Worm (Caenorhabditis elegans) whole organism, L4 larva: ENCODE data around the gene F26F2.5.

ENCODE experiments used
- D1046.2 ChIP-seq: fragments of 200-800 bp; sonication (Bioruptor generic); IDR thresholded peaks from 2 replicates; pipeline ENCODE4 v1.3.6; 2022; ENCODE audit warnings: missing genetic modification characterization, missing compliant biosample characterization
- F26F4.8 ChIP-seq: fragments of 200-800 bp; sonication (Bioruptor generic); conservative IDR thresholded peaks from 2 replicates; pipeline ENCODE4 v1.3.6; 2022; ENCODE audit warnings: missing genetic modification characterization, missing compliant biosample characterization
- R02D3.7 ChIP-seq: fragments of 150-350 bp; sonication (generic microtip); optimal IDR thresholded peaks from 3 replicates; lab custom pipeline; 2014; ENCODE audit warnings: missing biosample characterization, missing genetic modification characterization
- T20F7.1 ChIP-seq: fragments of 200-800 bp; sonication (Bioruptor generic); optimal IDR thresholded peaks from 2 replicates; lab custom pipeline; 2018; ENCODE audit warnings: mild to moderate bottlenecking, missing genetic modification characterization, missing compliant biosample characterization
- T26A8.4 ChIP-seq: fragments of 200-800 bp; sonication (Bioruptor generic); IDR thresholded peaks from 2 replicates; pipeline ENCODE4 v1.3.6; 2022; ENCODE audit warnings: missing genetic modification characterization, missing compliant biosample characterization
- aha-1 ChIP-seq: fragments of 150-350 bp; peaks from one replicate; lab custom pipeline; 2014; ENCODE audit warnings: missing biosample characterization, missing genetic modification characterization
- ama-1 ChIP-seq: fragments of 150-350 bp; optimal IDR thresholded peaks from 2 replicates; lab custom pipeline; 2014; ENCODE audit warnings: inconsistent platforms, mixed read lengths
- arid-1 ChIP-seq: fragments of 200-800 bp; sonication (Bioruptor generic); conservative IDR thresholded peaks from 2 replicates; pipeline ENCODE4 v1.3.6; 2022; ENCODE audit warnings: missing genetic modification reagents, missing genetic modification characterization, missing compliant biosample characterization
- ceh-20 ChIP-seq: fragments of 200-800 bp; sonication (Bioruptor generic); IDR thresholded peaks from 2 replicates; pipeline ENCODE4 v1.3.6; 2022; ENCODE audit warnings: missing genetic modification reagents, missing genetic modification characterization, missing compliant biosample characterization
- ceh-32 ChIP-seq: sonication (generic microtip); optimal IDR thresholded peaks from 2 replicates; lab custom pipeline; 2016; ENCODE audit warnings: mild to moderate bottlenecking, missing genetic modification characterization, missing compliant biosample characterization; ENCODE audit not compliant: poor library complexity
- daf-16 ChIP-seq, 3 experiments: sonication (generic microtip); optimal IDR thresholded peaks; 2 replicates each; lab custom pipeline; 2016 to 2017; ENCODE audit warnings: missing genetic modification characterization in 3 of 3, missing genetic modification reagents in 3 of 3, mild to moderate bottlenecking in 2 of 3, missing compliant biosample characterization in 2 of 3, missing biosample characterization in 1 of 3, moderate library complexity in 1 of 3
- dmd-6 ChIP-seq: fragments of 200-800 bp; sonication (Bioruptor generic); IDR thresholded peaks from 2 replicates; pipeline ENCODE4 v1.3.6; 2022; ENCODE audit warnings: missing genetic modification reagents, missing genetic modification characterization, missing compliant biosample characterization
- dmd-9 ChIP-seq: fragments of 200-800 bp; sonication (Bioruptor generic); IDR thresholded peaks from 2 replicates; pipeline ENCODE4 v1.3.6; 2022; ENCODE audit warnings: missing genetic modification reagents, missing genetic modification characterization, missing compliant biosample characterization
- hif-1 ChIP-seq, 2 experiments: sonication (generic microtip); optimal IDR thresholded peaks; 2 replicates each; lab custom pipeline; 2016 to 2017; ENCODE audit warnings: missing compliant biosample characterization in 2 of 2, missing genetic modification characterization in 2 of 2, missing genetic modification reagents in 2 of 2, missing genotype in 2 of 2, mild to moderate bottlenecking in 1 of 2
- lim-7 ChIP-seq: fragments of 200-800 bp; sonication (Bioruptor generic); IDR thresholded peaks from 2 replicates; pipeline ENCODE4 v1.3.6; 2022; ENCODE audit warnings: missing genetic modification characterization, missing compliant biosample characterization
- lin-1 ChIP-seq: fragments of 200-800 bp; sonication (Bioruptor generic); IDR thresholded peaks from 2 replicates; pipeline ENCODE4 v1.3.6; 2022; ENCODE audit warnings: missing genetic modification reagents, missing genetic modification characterization, missing compliant biosample characterization
- lin-13 ChIP-seq: fragments of 150-350 bp; optimal IDR thresholded peaks from 2 replicates; lab custom pipeline; 2014; ENCODE audit warnings: missing biosample characterization, missing genetic modification reagents, missing genetic modification characterization
- mep-1 ChIP-seq: fragments of 150-350 bp; sonication (generic microtip); optimal IDR thresholded peaks from 3 replicates; lab custom pipeline; 2014; ENCODE audit warnings: missing biosample characterization, missing genetic modification characterization
- mes-2 ChIP-seq: sonication (generic microtip); optimal IDR thresholded peaks from 2 replicates; lab custom pipeline; 2016; ENCODE audit warnings: missing genotype, mild to moderate bottlenecking, missing genetic modification characterization, missing compliant biosample characterization; ENCODE audit not compliant: poor library complexity, severe bottlenecking
- nhr-10 ChIP-seq: fragments of 150-350 bp; optimal IDR thresholded peaks from 2 replicates; lab custom pipeline; 2014; ENCODE audit warnings: missing biosample characterization, missing genetic modification characterization
- nhr-11 ChIP-seq: fragments of 150-350 bp; optimal IDR thresholded peaks from 2 replicates; lab custom pipeline; 2014; ENCODE audit warnings: missing biosample characterization, missing genetic modification characterization
- nhr-111 ChIP-seq: fragments of 200-800 bp; sonication (Bioruptor generic); optimal IDR thresholded peaks from 2 replicates; lab custom pipeline; 2018; ENCODE audit warnings: mild to moderate bottlenecking, missing genetic modification characterization, missing compliant biosample characterization
- nhr-237 ChIP-seq: sonication (generic microtip); optimal IDR thresholded peaks from 2 replicates; lab custom pipeline; 2017; ENCODE audit warnings: missing biosample characterization, missing genetic modification characterization
- nhr-25 ChIP-seq: sonication (generic microtip); optimal IDR thresholded peaks from 2 replicates; lab custom pipeline; 2017; ENCODE audit warnings: missing genetic modification characterization, mild to moderate bottlenecking, missing compliant biosample characterization, antibody characterized with exemption, moderate library complexity, borderline replicate concordance; ENCODE audit not compliant: insufficient read depth
- nhr-42 ChIP-seq: fragments of 200-800 bp; sonication (Bioruptor generic); IDR thresholded peaks from 2 replicates; pipeline ENCODE4 v1.3.6; 2022; ENCODE audit warnings: missing genetic modification characterization, missing compliant biosample characterization
- nhr-6 ChIP-seq: fragments of 150-350 bp; optimal IDR thresholded peaks from 2 replicates; lab custom pipeline; 2014; ENCODE audit warnings: missing biosample characterization, missing genetic modification characterization
- nhr-77 ChIP-seq: fragments of 150-350 bp; optimal IDR thresholded peaks from 2 replicates; lab custom pipeline; 2014; ENCODE audit warnings: missing biosample characterization, missing genetic modification characterization
- php-3 ChIP-seq: fragments of 200-800 bp; sonication (Bioruptor generic); IDR thresholded peaks from 2 replicates; pipeline ENCODE4 v1.3.6; 2022; ENCODE audit warnings: missing genetic modification reagents, missing genetic modification characterization, missing compliant biosample characterization
- pqm-1 ChIP-seq: sonication (generic microtip); optimal IDR thresholded peaks from 2 replicates; lab custom pipeline; 2017; ENCODE audit warnings: missing biosample characterization, missing genetic modification characterization
- set-16 ChIP-seq: fragments of 200-800 bp; sonication (Bioruptor generic); IDR thresholded peaks from 2 replicates; pipeline ENCODE4 v1.3.6; 2022; ENCODE audit warnings: missing genetic modification reagents, missing genetic modification characterization, missing compliant biosample characterization
- tra-1 ChIP-seq: fragments of 200-800 bp; sonication (Bioruptor generic); IDR thresholded peaks from 2 replicates; pipeline ENCODE4 v1.3.6; 2022; ENCODE audit warnings: missing genetic modification reagents, missing genetic modification characterization, missing compliant biosample characterization
- unc-39 ChIP-seq: sonication (generic microtip); optimal IDR thresholded peaks from 2 replicates; lab custom pipeline; 2017; ENCODE audit warnings: missing biosample characterization, missing genetic modification characterization
- unc-62 ChIP-seq, 3 experiments: fragments of 150-350 bp in 1 of 3; sonication (generic microtip); optimal IDR thresholded peaks in 2 of 3; peaks in 1 of 3; 1 replicate in 1 of 3; 2 replicates in 2 of 3; lab custom pipeline; 2014 to 2017; ENCODE audit warnings: missing biosample characterization in 3 of 3, missing genetic modification characterization in 3 of 3, missing genetic modification reagents in 3 of 3, missing genotype in 1 of 3
- zip-2 ChIP-seq: fragments of 150-350 bp; optimal IDR thresholded peaks from 2 replicates; lab custom pipeline; 2014; ENCODE audit warnings: missing biosample characterization, missing genetic modification characterization
- ztf-7 ChIP-seq: fragments of 150-350 bp; optimal IDR thresholded peaks from 2 replicates; lab custom pipeline; 2014; ENCODE audit warnings: missing biosample characterization, missing genetic modification characterization

F26F2.5 gene

DNA sequence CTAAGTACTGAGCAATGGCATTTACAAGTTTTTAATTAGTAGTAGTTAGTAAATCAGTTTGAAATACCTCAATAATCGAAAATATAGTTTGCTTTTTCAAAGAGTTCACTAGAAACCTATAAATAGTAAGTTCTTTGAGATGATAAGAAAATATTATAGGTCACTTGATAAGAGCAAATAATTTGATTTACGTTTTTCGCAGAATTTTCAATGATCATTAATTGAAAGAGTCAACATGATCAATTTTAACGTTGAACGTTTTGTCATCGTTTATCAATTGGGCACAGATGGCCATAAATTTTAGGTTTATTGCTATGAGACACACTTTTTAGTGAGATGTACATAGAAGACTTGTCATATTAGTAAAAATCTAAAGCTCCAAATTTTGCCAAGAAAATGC lies 27.8 kb upstream of the F26F2.5 start:
- TF ChIP-seq pqm-1 (tag; lab: Kevin White, UChicago) (peak; percentile 2), lim-7 (no peak), daf-16 (GFP tag; optimal IDR thresholded peaks at IDR 0.05; lab: Kevin White, UChicago) (no peak), daf-16 (tag; optimal IDR thresholded peaks at IDR 0.05; lab: Kevin White, UChicago) (peak; percentile 71)

DNA sequence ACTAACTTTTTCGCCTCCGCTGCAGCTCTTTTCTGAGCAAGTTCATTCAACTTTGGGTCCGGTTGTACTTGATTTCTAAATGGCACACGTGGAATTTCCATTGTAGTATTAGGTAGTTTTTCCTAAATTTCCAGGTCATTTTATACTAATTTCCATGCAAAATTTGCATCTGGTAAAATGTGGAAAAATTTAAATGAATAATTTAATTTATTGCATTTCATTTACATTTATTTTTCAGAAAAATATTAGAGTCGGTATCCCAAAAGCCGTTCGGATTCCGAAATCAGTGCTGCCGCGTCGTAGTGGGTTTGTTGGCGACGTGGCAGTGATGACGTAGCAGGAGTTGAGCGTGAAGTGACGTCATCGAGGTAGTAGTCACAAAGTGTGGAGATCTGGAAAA lies 26.4 kb upstream of the F26F2.5 start, which contains the start of gene Y38H6C.18:
Gene Y38H6C.18 (minus strand): TSS at position 101 of the 400 bp plus-strand sequence.
- TF ChIP-seq nhr-11 (tag; lab: Kevin White, UChicago) = no peak
- TF ChIP-seq mep-1 (tag; lab: Kevin White, UChicago) = no peak
- TF ChIP-seq ztf-7 (tag; lab: Kevin White, UChicago) = no peak
- TF ChIP-seq, all 104 proteins: peak for 0

DNA sequence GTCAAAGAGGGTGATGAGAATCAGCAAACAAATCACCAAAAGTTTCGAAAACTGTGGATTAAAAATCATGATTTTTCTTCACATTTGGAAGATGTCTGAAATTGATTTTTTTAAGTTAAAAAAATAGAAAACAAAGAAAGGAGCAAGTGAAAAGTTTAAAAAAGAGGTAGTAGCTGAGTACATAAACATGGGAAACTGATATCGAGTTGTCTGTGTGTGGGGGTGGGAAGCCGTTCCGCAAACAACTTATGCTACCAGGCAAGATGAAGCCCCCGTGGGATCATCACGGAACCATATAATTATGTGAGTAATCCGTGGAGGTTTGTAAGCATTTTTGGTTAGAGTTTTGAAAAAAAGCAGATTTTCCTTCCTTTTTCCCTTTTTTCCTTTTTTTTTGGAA lies 22.4 kb upstream of the F26F2.5 start, which contains the start of gene Y38H6C.20:
Gene Y38H6C.20 (minus strand): TSS at position 101 of the 400 bp plus-strand sequence.
- no peak for TF ChIP-seq dmd-9 (GFP tag; lab: Robert Waterston, UW)
- no peak for TF ChIP-seq F26F4.8 (GFP tag; lab: Robert Waterston, UW)
- peak in 1 of 2 experiments; percentile 18 for TF ChIP-seq unc-62 (GFP tag; optimal IDR thresholded peaks at IDR 0.05 in 1 of 2; lab: Kevin White, UChicago)
- TF ChIP-seq unc-62 (tag; optimal IDR thresholded peaks at IDR 0.05; lab: Kevin White, UChicago) = no peak

DNA sequence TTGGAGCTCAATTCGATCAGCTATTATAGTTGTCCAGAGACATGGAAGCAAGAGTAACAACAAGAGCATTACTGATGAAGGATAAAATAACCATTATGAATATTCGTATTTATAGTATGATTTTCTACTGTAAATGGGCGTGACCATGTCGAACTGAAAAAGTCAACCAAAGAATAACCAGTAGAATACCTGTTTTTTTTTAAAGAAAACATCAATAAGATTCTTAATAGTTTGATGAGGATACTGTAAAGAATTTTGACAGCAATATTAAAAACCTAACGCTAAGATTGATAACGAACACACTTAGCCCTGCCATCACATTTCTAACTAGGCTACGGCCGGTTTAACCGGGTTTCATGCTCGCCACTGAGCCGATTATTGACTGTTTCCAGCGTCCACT lies 20.5 kb upstream of the F26F2.5 start, which contains the start of gene vmo-1:
Gene vmo-1 (minus strand): TSS at position 101 of the 400 bp plus-strand sequence.
- no peak for TF ChIP-seq tra-1
- no peak for TF ChIP-seq D1046.2 (GFP tag; lab: Robert Waterston, UW)
- TF ChIP-seq php-3 = no peak
- TF ChIP-seq set-16 (GFP tag; lab: Robert Waterston, UW) = no peak
- TF ChIP-seq arid-1 (GFP tag; lab: Robert Waterston, UW) = no peak
- TF ChIP-seq R02D3.7 (tag; lab: Kevin White, UChicago) = no peak
- TF ChIP-seq ceh-20 (GFP tag; lab: Robert Waterston, UW) = no peak
- TF ChIP-seq unc-62 (GFP tag; optimal IDR thresholded peaks at IDR 0.05 in 1 of 2; lab: Kevin White, UChicago) = no peak
- no peak for TF ChIP-seq unc-62 (tag; optimal IDR thresholded peaks at IDR 0.05; lab: Kevin White, UChicago)
- TF ChIP-seq ztf-7 (tag; lab: Kevin White, UChicago) = no peak
- TF ChIP-seq nhr-111 (GFP tag; lab: Kevin White, UChicago) = no peak
- no peak for TF ChIP-seq ama-1 (lab: Kevin White, UChicago)
- TF ChIP-seq T26A8.4 (GFP tag; lab: Robert Waterston, UW) = no peak
- no peak for TF ChIP-seq nhr-77 (tag; lab: Kevin White, UChicago)
- TF ChIP-seq T20F7.1 = no peak
- TF ChIP-seq nhr-25 (tag; lab: Kevin White, UChicago) = no peak
- no peak for TF ChIP-seq nhr-237
- no peak for TF ChIP-seq zip-2 (tag; lab: Kevin White, UChicago)

DNA sequence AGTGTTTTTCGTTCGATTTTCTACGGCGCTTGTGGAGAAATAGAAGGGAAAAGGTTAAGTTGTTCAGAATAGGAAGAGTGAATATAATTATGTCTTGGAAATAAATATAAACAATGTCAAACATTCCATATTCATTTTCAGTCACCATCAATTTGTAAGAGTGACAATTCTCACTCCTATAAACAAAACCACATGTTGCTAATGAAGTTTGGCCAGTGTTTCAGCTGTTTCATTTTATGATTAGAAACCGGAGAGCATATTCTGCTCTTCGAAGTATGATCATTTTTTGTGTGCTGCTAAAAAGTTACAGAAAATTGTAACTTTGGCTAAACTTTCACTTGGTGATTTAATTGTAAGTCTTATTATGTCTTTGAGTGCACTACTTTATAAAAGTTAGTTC lies 18.4 kb upstream of the F26F2.5 start, which contains the start of gene Y38H6C.21:
Gene Y38H6C.21 (minus strand): TSS at position 148 of the 400 bp plus-strand sequence.
- no peak for TF ChIP-seq set-16 (GFP tag; lab: Robert Waterston, UW)
- peak; percentile 61 for TF ChIP-seq dmd-6 (GFP tag; lab: Robert Waterston, UW)

DNA sequence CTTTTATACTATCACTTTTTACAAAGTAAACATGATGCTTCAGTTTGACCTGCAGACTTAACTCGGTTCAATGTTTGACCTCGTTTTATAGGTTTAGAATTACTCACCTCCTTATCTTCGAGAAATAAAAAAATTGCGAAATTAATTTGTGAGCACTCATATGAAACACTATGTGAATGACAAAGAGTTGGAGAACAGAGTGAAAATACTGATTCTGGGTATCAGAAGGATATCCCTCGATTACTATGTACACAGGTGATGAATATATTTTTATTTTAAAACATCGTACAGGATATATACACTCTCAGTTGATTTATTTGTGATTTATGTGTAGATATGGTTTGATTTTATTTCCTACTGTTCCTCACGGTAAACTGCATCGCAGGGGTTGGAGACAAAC lies 17.2 kb upstream of the F26F2.5 start, which contains the start of gene Y38H6C.23:
Gene Y38H6C.23 (minus strand): TSS at position 101 of the 400 bp plus-strand sequence.
- peak; percentile 66 for TF ChIP-seq dmd-6 (GFP tag; lab: Robert Waterston, UW)
- no peak for TF ChIP-seq arid-1 (GFP tag; lab: Robert Waterston, UW)
- peak in 1 of 2 experiments; percentile 37 for TF ChIP-seq unc-62 (GFP tag; optimal IDR thresholded peaks at IDR 0.05 in 1 of 2; lab: Kevin White, UChicago)
- TF ChIP-seq unc-62 (tag; optimal IDR thresholded peaks at IDR 0.05; lab: Kevin White, UChicago) = no peak

DNA sequence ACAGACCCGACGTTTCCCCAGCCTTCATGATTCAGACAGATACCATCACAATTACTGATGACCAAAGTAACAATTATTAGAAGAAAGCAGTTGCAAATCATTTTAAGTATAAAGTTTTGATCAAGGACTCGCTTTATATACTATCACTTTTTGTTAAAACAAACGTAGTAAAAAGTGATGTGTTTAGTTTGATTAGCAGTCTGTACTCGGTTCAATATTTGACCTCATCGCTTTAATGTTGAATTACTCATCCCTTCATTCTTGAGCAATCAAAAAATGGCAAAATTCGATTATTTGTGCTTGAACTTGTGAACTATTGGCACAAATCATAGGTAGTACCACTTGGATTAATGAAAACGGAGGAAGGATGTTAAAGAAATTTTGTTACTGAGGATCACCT lies 15.2 kb upstream of the F26F2.5 start, which contains the start of gene abf-4:
Gene abf-4 (minus strand): TSS at position 101 of the 400 bp plus-strand sequence.
- TF ChIP-seq aha-1 (tag; lab: Kevin White, UChicago) (no peak), nhr-6 (tag; lab: Kevin White, UChicago) (no peak), ceh-32 (tag; lab: Kevin White, UChicago) (no peak), nhr-42 (GFP tag; lab: Robert Waterston, UW) (no peak), lin-1 (no peak), mes-2 (tag; lab: Kevin White, UChicago) (no peak), lin-13 (GFP tag; lab: Kevin White, UChicago) (no peak), php-3 (no peak), nhr-10 (no peak), lim-7 (no peak), unc-39 (no peak), hif-1 (tag; optimal IDR thresholded peaks at IDR 0.05; lab: Kevin White, UChicago) (no peak)
